Fruit fly (Drosophila melanogaster) whole organism, embryonic: Measurements from ENCODE around the gene CG43291.
A peak's percentile ranks its signal among the peaks of the same experiment; 100 is the strongest.

Experiments used
- CG10267 ChIP-seq: fragments of 200-800 bp; sonication (Bioruptor generic); optimal IDR thresholded peaks from 2 replicates; lab custom pipeline; 2018; ENCODE audit warnings: missing biosample characterization, mild to moderate bottlenecking, missing genetic modification characterization, moderate library complexity
- CG12071 ChIP-seq: fragments of 200-800 bp; sonication (Bioruptor generic); optimal IDR thresholded peaks from 3 replicates; lab custom pipeline; 2018; ENCODE audit warnings: missing biosample characterization, mild to moderate bottlenecking, missing genetic modification characterization
- CG13894 ChIP-seq: fragments of 200-800 bp; sonication (Bioruptor generic); optimal IDR thresholded peaks from 3 replicates; lab custom pipeline; 2018; ENCODE audit warnings: missing biosample characterization, mild to moderate bottlenecking, missing genetic modification characterization, moderate library complexity
- CG14667 ChIP-seq: fragments of 200-800 bp; sonication (Bioruptor generic); IDR thresholded peaks from 2 replicates; pipeline ENCODE4 v1.3.6; 2022; ENCODE audit warnings: missing biosample characterization, missing genetic modification characterization
- CG15696 ChIP-seq: fragments of 200-800 bp; sonication (Bioruptor generic); optimal IDR thresholded peaks from 2 replicates; lab custom pipeline; 2019; ENCODE audit warnings: missing biosample characterization, mild to moderate bottlenecking, missing genetic modification characterization, moderate library complexity
- CG16863 ChIP-seq: fragments of 200-800 bp; sonication (Bioruptor generic); optimal IDR thresholded peaks from 3 replicates; lab custom pipeline; 2016; ENCODE audit warnings: missing biosample characterization, missing genetic modification characterization
- CG17359 ChIP-seq: fragments of 200-800 bp; sonication (Bioruptor generic); optimal IDR thresholded peaks from 3 replicates; lab custom pipeline; 2018; ENCODE audit warnings: missing biosample characterization, mild to moderate bottlenecking, missing genetic modification characterization, moderate library complexity
- CG18011 ChIP-seq: fragments of 200-800 bp; sonication (Bioruptor generic); optimal IDR thresholded peaks from 2 replicates; lab custom pipeline; 2017; ENCODE audit warnings: missing biosample characterization, missing genetic modification characterization, mild to moderate bottlenecking, moderate library complexity, missing genotype
- CG2875 ChIP-seq: fragments of 200-800 bp; sonication (Bioruptor generic); optimal IDR thresholded peaks from 2 replicates; lab custom pipeline; 2017; ENCODE audit warnings: missing biosample characterization, mild to moderate bottlenecking, missing genetic modification characterization, missing genetic modification reagents
- CG33213 ChIP-seq: fragments of 200-800 bp; sonication (Bioruptor generic); optimal IDR thresholded peaks from 3 replicates; lab custom pipeline; 2016; ENCODE audit warnings: missing biosample characterization, missing genetic modification characterization
- CG4328 ChIP-seq: fragments of 200-800 bp; sonication (Bioruptor generic); optimal IDR thresholded peaks from 3 replicates; lab custom pipeline; 2017; ENCODE audit warnings: missing biosample characterization, missing genetic modification reagents, missing genetic modification characterization
- CG4707 ChIP-seq: fragments of 200-800 bp; sonication (Bioruptor generic); optimal IDR thresholded peaks from 2 replicates; lab custom pipeline; 2018; ENCODE audit warnings: missing biosample characterization, mild to moderate bottlenecking, missing genetic modification characterization, moderate library complexity
- CG6765 ChIP-seq: fragments of 200-800 bp; sonication (Bioruptor generic); optimal IDR thresholded peaks from 3 replicates; lab custom pipeline; 2017; ENCODE audit warnings: missing biosample characterization, mild to moderate bottlenecking, missing genetic modification characterization
- CG7372 ChIP-seq: fragments of 200-800 bp; sonication (Bioruptor generic); IDR thresholded peaks from 2 replicates; pipeline ENCODE4 v1.3.6; 2022; ENCODE audit warnings: missing biosample characterization, missing genetic modification characterization
- CG7839 ChIP-seq: fragments of 200-800 bp; sonication (Bioruptor generic); optimal IDR thresholded peaks from 3 replicates; lab custom pipeline; 2018; ENCODE audit warnings: missing biosample characterization, mild to moderate bottlenecking, missing genetic modification characterization, moderate library complexity
- CG8388 ChIP-seq: fragments of 200-800 bp; sonication (Bioruptor generic); optimal IDR thresholded peaks from 2 replicates; lab custom pipeline; 2019; ENCODE audit warnings: missing biosample characterization, mild to moderate bottlenecking, missing genetic modification characterization, moderate library complexity
- CrebB ChIP-seq: fragments of 200-800 bp; sonication (Bioruptor generic); optimal IDR thresholded peaks from 3 replicates; lab custom pipeline; 2018; ENCODE audit warnings: missing biosample characterization, mild to moderate bottlenecking, missing genetic modification characterization
- Fer3 ChIP-seq: fragments of 200-800 bp; sonication (Bioruptor generic); optimal IDR thresholded peaks from 2 replicates; lab custom pipeline; 2018; ENCODE audit warnings: missing biosample characterization, mild to moderate bottlenecking, missing genetic modification characterization, moderate library complexity
- HLHmδ ChIP-seq: fragments of 200-800 bp; sonication (Bioruptor generic); optimal IDR thresholded peaks from 2 replicates; lab custom pipeline; 2018; ENCODE audit warnings: missing biosample characterization, mild to moderate bottlenecking, missing genetic modification characterization, moderate library complexity
- HmgD ChIP-seq: fragments of 200-800 bp; sonication (Bioruptor generic); optimal IDR thresholded peaks from 3 replicates; lab custom pipeline; 2016; ENCODE audit warnings: missing biosample characterization, missing genetic modification characterization
- Hr51 ChIP-seq, 2 experiments: fragments of 200-800 bp; sonication (Bioruptor generic); optimal IDR thresholded peaks; 2 replicates in 1 of 2; 3 replicates in 1 of 2; lab custom pipeline; 2016 to 2018; ENCODE audit warnings: missing biosample characterization in 2 of 2, missing genetic modification characterization in 2 of 2, mild to moderate bottlenecking in 1 of 2, moderate library complexity in 1 of 2
- Hsf ChIP-seq: fragments of 200-800 bp; sonication (Bioruptor generic); optimal IDR thresholded peaks from 3 replicates; lab custom pipeline; 2016; ENCODE audit warnings: missing biosample characterization, missing genetic modification characterization
- Max ChIP-seq: fragments of 200-800 bp; sonication (Bioruptor generic); optimal IDR thresholded peaks from 2 replicates; lab custom pipeline; 2016; ENCODE audit warnings: missing biosample characterization, mild to moderate bottlenecking, missing genetic modification characterization
- Six4 ChIP-seq: fragments of 200-800 bp; sonication (Bioruptor generic); optimal IDR thresholded peaks from 2 replicates; lab custom pipeline; 2016; ENCODE audit warnings: missing biosample characterization, missing genetic modification characterization
- Spps ChIP-seq: fragments of 200-800 bp; sonication (Bioruptor generic); optimal IDR thresholded peaks from 2 replicates; lab custom pipeline; 2018; ENCODE audit warnings: missing biosample characterization, mild to moderate bottlenecking, missing genetic modification characterization
- Stat92E ChIP-seq, 3 experiments: fragments of >200 bp in 2 of 3; fragments of 200-800 bp in 1 of 3; sonication (Bioruptor generic) in 1 of 3; optimal IDR thresholded peaks; 2 replicates each; lab custom pipeline; 2017 to 2019; ENCODE audit warnings: missing biosample characterization in 3 of 3, missing genetic modification characterization in 3 of 3, mild to moderate bottlenecking in 1 of 3, moderate library complexity in 1 of 3
- az2 ChIP-seq: fragments of 200-800 bp; sonication (Bioruptor generic); optimal IDR thresholded peaks from 3 replicates; lab custom pipeline; 2016; ENCODE audit warnings: missing biosample characterization, missing genetic modification characterization
- btn ChIP-seq: fragments of 200-800 bp; sonication (Bioruptor generic); optimal IDR thresholded peaks from 2 replicates; lab custom pipeline; 2016; ENCODE audit warnings: missing biosample characterization, missing genetic modification characterization
- chinmo ChIP-seq: fragments of 200-800 bp; sonication (Bioruptor generic); IDR thresholded peaks from 4 replicates; pipeline ENCODE4 v1.3.6; 2022; ENCODE audit warnings: missing biosample characterization, missing genetic modification characterization; ENCODE audit not compliant: partially characterized antibody
- dpn ChIP-seq, 2 experiments: fragments of 200-800 bp; sonication (Bioruptor generic); optimal IDR thresholded peaks; 3 replicates each; lab custom pipeline; 2016; ENCODE audit warnings: missing biosample characterization in 2 of 2, missing genetic modification characterization in 2 of 2
- emc ChIP-seq: fragments of 200-800 bp; sonication (Bioruptor generic); optimal IDR thresholded peaks from 2 replicates; lab custom pipeline; 2016; ENCODE audit warnings: missing biosample characterization, missing genetic modification characterization
- ems ChIP-seq: fragments of 200-800 bp; sonication (Bioruptor generic); optimal IDR thresholded peaks from 3 replicates; lab custom pipeline; 2016; ENCODE audit warnings: missing biosample characterization, missing genetic modification characterization
- eve ChIP-seq, 2 experiments: fragments of >200 bp; optimal IDR thresholded peaks; 2 replicates each; lab custom pipeline; 2017; ENCODE audit warnings: missing biosample characterization in 2 of 2, missing genetic modification characterization in 2 of 2
- fd96Cb ChIP-seq: fragments of 200-800 bp; sonication (Bioruptor generic); optimal IDR thresholded peaks from 2 replicates; lab custom pipeline; 2018; ENCODE audit warnings: missing biosample characterization, mild to moderate bottlenecking, missing genetic modification characterization, moderate library complexity
- gem ChIP-seq: fragments of 200-800 bp; sonication (Bioruptor generic); optimal IDR thresholded peaks from 2 replicates; lab custom pipeline; 2019; ENCODE audit warnings: missing biosample characterization, mild to moderate bottlenecking, missing genetic modification characterization, moderate library complexity
- hkb ChIP-seq, 2 experiments: fragments of 200-800 bp in 1 of 2; fragments of >200 bp in 1 of 2; sonication (Bioruptor generic) in 1 of 2; IDR thresholded peaks in 1 of 2; optimal IDR thresholded peaks in 1 of 2; 2 replicates each; pipeline versions ENCODE4 v1.3.6 to Lab custom; 2017 to 2022; ENCODE audit warnings: missing biosample characterization in 1 of 2, missing genetic modification characterization in 1 of 2
- jing ChIP-seq: fragments of 200-800 bp; sonication (Bioruptor generic); optimal IDR thresholded peaks from 2 replicates; lab custom pipeline; 2018; ENCODE audit warnings: missing biosample characterization, mild to moderate bottlenecking, missing genetic modification characterization
- knrl ChIP-seq: fragments of 200-800 bp; sonication (Bioruptor generic); IDR thresholded peaks from 3 replicates; pipeline ENCODE4 v1.3.6; 2022; ENCODE audit warnings: missing biosample characterization, missing genetic modification characterization; ENCODE audit not compliant: partially characterized antibody
- lab ChIP-seq: fragments of 200-800 bp; sonication (Bioruptor generic); optimal IDR thresholded peaks from 3 replicates; lab custom pipeline; 2017; ENCODE audit warnings: missing biosample characterization, missing genetic modification characterization, mild to moderate bottlenecking, moderate library complexity, missing genetic modification reagents
- maf-S ChIP-seq: fragments of 200-800 bp; sonication (Bioruptor generic); optimal IDR thresholded peaks from 2 replicates; lab custom pipeline; 2016; ENCODE audit warnings: missing biosample characterization, missing genetic modification characterization
- nau ChIP-seq: fragments of 200-800 bp; sonication (Bioruptor generic); optimal IDR thresholded peaks from 3 replicates; lab custom pipeline; 2017; ENCODE audit warnings: missing biosample characterization, mild to moderate bottlenecking, missing genetic modification characterization, missing genetic modification reagents
- pho ChIP-seq: fragments of 200-800 bp; sonication (Bioruptor generic); optimal IDR thresholded peaks from 2 replicates; lab custom pipeline; 2016; ENCODE audit warnings: missing biosample characterization, missing genetic modification characterization
- psq ChIP-seq: fragments of 200-800 bp; sonication (Bioruptor generic); optimal IDR thresholded peaks from 2 replicates; lab custom pipeline; 2017; ENCODE audit warnings: missing biosample characterization, missing genetic modification characterization
- rib ChIP-seq: fragments of 200-800 bp; sonication (Bioruptor generic); IDR thresholded peaks from 2 replicates; pipeline ENCODE4 v1.3.6; 2022; ENCODE audit warnings: missing biosample characterization, missing genetic modification characterization
- sens ChIP-seq: fragments of 200-800 bp; sonication (Bioruptor generic); peaks from one replicate; lab custom pipeline; 2016; ENCODE audit warnings: missing biosample characterization, missing genetic modification characterization
- sens-2 ChIP-seq: fragments of 200-800 bp; sonication (Bioruptor generic); IDR thresholded peaks from 2 replicates; pipeline ENCODE4 v1.3.6; 2022; ENCODE audit warnings: missing biosample characterization, missing genetic modification characterization
- slou ChIP-seq: fragments of 200-800 bp; sonication (Bioruptor generic); optimal IDR thresholded peaks from 3 replicates; lab custom pipeline; 2016; ENCODE audit warnings: missing biosample characterization, missing genetic modification characterization
- stc ChIP-seq: fragments of 200-800 bp; sonication (Bioruptor generic); IDR thresholded peaks from 2 replicates; pipeline ENCODE4 v1.3.6; 2022; ENCODE audit warnings: missing biosample characterization, missing genetic modification characterization
- vvl ChIP-seq: fragments of 200-800 bp; sonication (Bioruptor generic); IDR thresholded peaks from 2 replicates; pipeline ENCODE4 v1.3.6; 2022; ENCODE audit warnings: missing biosample characterization, missing genetic modification characterization
- wek ChIP-seq: fragments of 200-800 bp; sonication (Bioruptor generic); optimal IDR thresholded peaks from 3 replicates; lab custom pipeline; 2018; ENCODE audit warnings: missing biosample characterization, mild to moderate bottlenecking, missing genetic modification characterization, moderate library complexity

CG43291 gene

DNA sequence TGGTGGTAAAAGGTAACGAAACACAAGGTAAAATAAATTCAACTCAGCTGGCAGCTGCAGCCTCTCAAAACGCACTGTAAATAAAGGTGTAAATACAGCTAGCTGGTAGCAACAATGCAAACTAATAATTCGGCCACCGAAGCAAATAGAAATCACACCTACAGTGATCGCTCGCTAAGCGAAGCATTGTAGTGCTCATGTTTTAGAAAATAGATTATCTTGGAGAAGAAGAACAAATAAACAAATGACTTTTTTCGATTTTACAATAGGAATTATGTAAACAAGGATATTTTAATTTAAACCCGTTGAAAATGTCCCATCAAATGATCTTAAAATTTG, 39.9 kb upstream of the CG43291 start (continued):
- peak; percentile 10 for TF ChIP-seq CG15696 (tag; lab: Kevin White, UChicago)
- no peak for TF ChIP-seq Fer3 (tag; lab: Kevin White, UChicago)
- no peak for TF ChIP-seq chinmo
- peak; percentile 9 for TF ChIP-seq jing (GFP tag; lab: Kevin White, UChicago)
- no peak for TF ChIP-seq CG4328
- TF ChIP-seq hkb (optimal IDR thresholded peaks at IDR 0.05; lab: Kevin White, UChicago): no peak
- TF ChIP-seq hkb (GFP tag; IDR thresholded peaks at IDR 0.05; lab: Robert Waterston, UW): no peak
- TF ChIP-seq CG13894 (tag; lab: Kevin White, UChicago): no peak
- TF ChIP-seq maf-S (GFP tag; lab: Kevin White, UChicago): no peak
- TF ChIP-seq HLHmδ (GFP tag; lab: Kevin White, UChicago): peak; percentile 58
- no peak for TF ChIP-seq CG18011
- no peak for TF ChIP-seq Spps (tag; lab: Kevin White, UChicago)
- TF ChIP-seq knrl: no peak
- no peak for TF ChIP-seq rib (GFP tag; lab: Robert Waterston, UW)
- no peak for TF ChIP-seq sens-2
- no peak for TF ChIP-seq stc (GFP tag; lab: Robert Waterston, UW)
- TF ChIP-seq CG8388 (GFP tag; lab: Kevin White, UChicago): peak; percentile 30
- no peak for TF ChIP-seq Stat92E (GFP tag; optimal IDR thresholded peaks at IDR 0.05; lab: Kevin White, UChicago)
- peak; percentile 51 for TF ChIP-seq gem
- TF ChIP-seq lab: peak; percentile 47
- no peak for TF ChIP-seq CG7372 (GFP tag; lab: Robert Waterston, UW)
- TF ChIP-seq CG12071: peak; percentile 53
- no peak for TF ChIP-seq CG10267 (tag; lab: Kevin White, UChicago)
- TF ChIP-seq eve (GFP tag; optimal IDR thresholded peaks at IDR 0.05; lab: Kevin White, UChicago): peak in 1 of 2 experiments; percentile 71
- TF ChIP-seq CG4707 (GFP tag; lab: Kevin White, UChicago): peak; percentile 15
- no peak for TF ChIP-seq vvl
- TF ChIP-seq CG17359 (tag; lab: Kevin White, UChicago): peak; percentile 49
- TF ChIP-seq Hr51 (GFP tag; optimal IDR thresholded peaks at IDR 0.05; lab: Kevin White, UChicago): peak in 1 of 2 experiments; percentile 46
- TF ChIP-seq btn (GFP tag; lab: Kevin White, UChicago): peak; percentile 5
- no peak for TF ChIP-seq CrebB (tag; lab: Kevin White, UChicago)
- no peak for TF ChIP-seq CG14667 (GFP tag; lab: Robert Waterston, UW)
- TF ChIP-seq CG6765: no peak
- peak; percentile 36 for TF ChIP-seq wek
- peak; percentile 79 for TF ChIP-seq sens
- no peak for TF ChIP-seq Hsf (GFP tag; lab: Kevin White, UChicago)
- TF ChIP-seq CG7839 (tag; lab: Kevin White, UChicago): peak; percentile 19
- no peak for TF ChIP-seq fd96Cb (tag; lab: Kevin White, UChicago)
- TF ChIP-seq pho (GFP tag; lab: Kevin White, UChicago): peak; percentile 34
- no peak for TF ChIP-seq HmgD (GFP tag; lab: Kevin White, UChicago)
- no peak for TF ChIP-seq ems
- TF ChIP-seq Max (GFP tag; lab: Kevin White, UChicago): no peak
- no peak for TF ChIP-seq emc
- no peak for TF ChIP-seq slou (GFP tag; lab: Kevin White, UChicago)
- peak; percentile 13 for TF ChIP-seq CG33213 (GFP tag; lab: Kevin White, UChicago)
- TF ChIP-seq nau (GFP tag; lab: Kevin White, UChicago): peak; percentile 10
- TF ChIP-seq az2 (GFP tag; lab: Kevin White, UChicago): no peak
- no peak for TF ChIP-seq psq (GFP tag; lab: Kevin White, UChicago)
- TF ChIP-seq CG2875 (GFP tag; lab: Kevin White, UChicago): peak; percentile 36
- TF ChIP-seq CG16863: no peak
- TF ChIP-seq Six4: no peak
- TF ChIP-seq dpn (GFP tag; optimal IDR thresholded peaks at IDR 0.05; lab: Kevin White, UChicago): no peak
